ENCODE assay signal across 4 fruit fly cellular contexts in the genomic region with DNA sequence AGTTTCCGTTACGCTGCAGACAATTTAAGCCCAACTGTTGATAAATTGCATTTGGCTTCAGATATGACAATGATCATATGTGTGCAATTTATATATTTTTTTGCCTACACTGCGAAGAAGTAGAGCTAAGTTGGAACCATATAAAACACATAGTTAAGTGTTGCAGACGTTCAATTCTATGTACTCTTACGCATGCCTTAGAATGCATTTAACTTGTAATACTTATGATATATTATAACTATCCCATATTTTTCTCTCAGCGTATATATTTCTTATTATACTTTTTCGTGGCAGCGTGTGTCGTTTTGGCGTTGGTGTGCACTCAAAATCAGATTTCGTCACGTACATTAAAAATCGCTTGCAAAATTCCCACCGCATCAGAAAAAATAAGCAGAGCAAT.
TF ChIP-seq lines count a peak whose summit lies in the region.

No protein-coding gene starts in this region.

TF ChIP-seq in whole organism, adult, 20 proteins besides CTCF, POLR2A, EP300 and RAD21 (continued from another document):
- TF ChIP-seq ovo (GFP tag; optimal IDR thresholded peaks at IDR 0.05; lab: Kevin White, UChicago) = no peak
- peak; percentile 66 for TF ChIP-seq CG14711 (tag; optimal IDR thresholded peaks at IDR 0.05; lab: Kevin White, UChicago)
TF ChIP-seq in whole organism, adult: peak in this region for 9.

TF ChIP-seq in whole organism, embryonic, 481 proteins besides CTCF, POLR2A, EP300 and RAD21 (continued from another document and continues in another):
- TF ChIP-seq lov (optimal IDR thresholded peaks at IDR 0.05; lab: Kevin White, UChicago) (no peak), lov (GFP tag; IDR thresholded peaks at IDR 0.05; lab: Robert Waterston, UW) (no peak), lbe (GFP tag; optimal IDR thresholded peaks at IDR 0.05; lab: Kevin White, UChicago) (peak; percentile 62), Elba2 (GFP tag; optimal IDR thresholded peaks at IDR 0.05; lab: Kevin White, UChicago) (no peak), Rfx (GFP tag; IDR thresholded peaks at IDR 0.05; lab: Robert Waterston, UW) (peak; percentile 60; the same call in 1 of the 2 replicates), dmrt99B (tag; optimal IDR thresholded peaks at IDR 0.05; lab: Kevin White, UChicago) (peak; percentile 55), BtbVII (GFP tag; optimal IDR thresholded peaks at IDR 0.05; lab: Kevin White, UChicago) (peak; percentile 6), Hsf (GFP tag; optimal IDR thresholded peaks at IDR 0.05; lab: Kevin White, UChicago) (peak; percentile 4), gem (tag; optimal IDR thresholded peaks at IDR 0.05; lab: Kevin White, UChicago) (peak; percentile 44), pan (optimal IDR thresholded peaks at IDR 0.05; lab: Kevin White, UChicago) (no peak), pan (GFP tag; optimal IDR thresholded peaks at IDR 0.05 in 1 of 2, IDR thresholded peaks at IDR 0.05 in 1 of 2) (peak in 1 of 2 experiments; percentile 40), eve (GFP tag; optimal IDR thresholded peaks at IDR 0.05; lab: Kevin White, UChicago) (peak in 1 of 2 experiments; percentile 24), CG2129 (GFP tag; IDR thresholded peaks at IDR 0.05; lab: Robert Waterston, UW; ENCODE audit: partially characterized antibody) (no peak), E2f1 (GFP tag; IDR thresholded peaks at IDR 0.05; lab: Robert Waterston, UW) (no peak), corto (GFP tag; optimal IDR thresholded peaks at IDR 0.05; lab: Kevin White, UChicago) (no peak), CG4404 (GFP tag; IDR thresholded peaks at IDR 0.05; lab: Robert Waterston, UW) (no peak), mam (GFP tag; optimal IDR thresholded peaks at IDR 0.05; lab: Kevin White, UChicago) (peak; percentile 17), CG2120 (GFP tag; optimal IDR thresholded peaks at IDR 0.05; lab: Kevin White, UChicago) (peak; percentile 42), CG10321 (GFP tag; IDR thresholded peaks at IDR 0.05; lab: Robert Waterston, UW) (no peak), CG17361 (GFP tag; IDR thresholded peaks at IDR 0.05; lab: Robert Waterston, UW) (0 out of 3 replicates have a peak, but pooled peaks have one; percentile 24), CG14050 (GFP tag; IDR thresholded peaks at IDR 0.05; lab: Robert Waterston, UW) (peak; percentile 19; the same call in 1 of the 3 replicates), CG13424 (tag; optimal IDR thresholded peaks at IDR 0.05; lab: Kevin White, UChicago) (peak; percentile 14), H15 (GFP tag; IDR thresholded peaks at IDR 0.05; lab: Robert Waterston, UW) (0 out of 3 replicates have a peak, but pooled peaks have one; percentile 18), CG9727 (GFP tag; optimal IDR thresholded peaks at IDR 0.05; lab: Kevin White, UChicago) (peak; percentile 10), CG30403 (GFP tag; optimal IDR thresholded peaks at IDR 0.05; lab: Kevin White, UChicago) (peak; percentile 19), CG32532 (GFP tag; IDR thresholded peaks at IDR 0.05; lab: Robert Waterston, UW) (0 out of 2 replicates have a peak, but pooled peaks have one; percentile 23), D (optimal IDR thresholded peaks at IDR 0.05; lab: Kevin White, UChicago) (no peak), D (GFP tag; optimal IDR thresholded peaks at IDR 0.05; lab: Kevin White, UChicago) (no peak), CG10654 (GFP tag; optimal IDR thresholded peaks at IDR 0.05; lab: Kevin White, UChicago) (peak; percentile 8), cg (GFP tag; optimal IDR thresholded peaks at IDR 0.05; lab: Kevin White, UChicago) (no peak), tap (tag; optimal IDR thresholded peaks at IDR 0.05; lab: Kevin White, UChicago) (peak; percentile 16), CG18262 (tag; optimal IDR thresholded peaks at IDR 0.05; lab: Kevin White, UChicago) (peak; percentile 1), Med (GFP tag; lab: Kevin White, UChicago) (peak; percentile 80), Meics (GFP tag; optimal IDR thresholded peaks at IDR 0.05; lab: Kevin White, UChicago) (peak; percentile 46), Hr3 (GFP tag; optimal IDR thresholded peaks at IDR 0.05; lab: Kevin White, UChicago) (peak; percentile 5), sim (GFP tag; IDR thresholded peaks at IDR 0.05; lab: Robert Waterston, UW) (0 out of 2 replicates have a peak, but pooled peaks have one; percentile 35), CG3281 (GFP tag; optimal IDR thresholded peaks at IDR 0.05; lab: Kevin White, UChicago) (peak; percentile 4), CG7839 (tag; optimal IDR thresholded peaks at IDR 0.05; lab: Kevin White, UChicago) (peak; percentile 47), Drgx (GFP tag; IDR thresholded peaks at IDR 0.05; lab: Robert Waterston, UW) (peak; percentile 83), CG18764 (GFP tag; optimal IDR thresholded peaks at IDR 0.05; lab: Kevin White, UChicago) (no peak)

TF ChIP-seq in whole organism, prepupa, 60 proteins besides CTCF, POLR2A, EP300 and RAD21 (continued from another document):
- no peak for TF ChIP-seq CG7368 (GFP tag; optimal IDR thresholded peaks at IDR 0.05; lab: Kevin White, UChicago)
- peak; percentile 81 for TF ChIP-seq topi (GFP tag; optimal IDR thresholded peaks at IDR 0.05; lab: Kevin White, UChicago)
- peak; percentile 24 for TF ChIP-seq Blimp-1 (GFP tag; optimal IDR thresholded peaks at IDR 0.05; lab: Kevin White, UChicago)
- TF ChIP-seq cyc (GFP tag; optimal IDR thresholded peaks at IDR 0.05; lab: Kevin White, UChicago) = peak; percentile 79
- no peak for TF ChIP-seq fd59A (GFP tag; optimal IDR thresholded peaks at IDR 0.05; lab: Kevin White, UChicago)
- TF ChIP-seq CG6276 (GFP tag; optimal IDR thresholded peaks at IDR 0.05; lab: Kevin White, UChicago) = peak; percentile 55
- TF ChIP-seq Sox14 (GFP tag; optimal IDR thresholded peaks at IDR 0.05; lab: Kevin White, UChicago) = peak; percentile 62
- TF ChIP-seq CG8319 (GFP tag; optimal IDR thresholded peaks at IDR 0.05; lab: Kevin White, UChicago) = peak; percentile 28
- TF ChIP-seq CG11762 (GFP tag; optimal IDR thresholded peaks at IDR 0.05; lab: Kevin White, UChicago; ENCODE audit: insufficient read depth) = peak; percentile 61
- peak; percentile 66 for TF ChIP-seq pdm3 (GFP tag; optimal IDR thresholded peaks at IDR 0.05; lab: Kevin White, UChicago)
- peak; percentile 90 for TF ChIP-seq svp (GFP tag; lab: Kevin White, UChicago)
- no peak for TF ChIP-seq CG1621 (tag; optimal IDR thresholded peaks at IDR 0.05; lab: Kevin White, UChicago)
- TF ChIP-seq net (GFP tag; optimal IDR thresholded peaks at IDR 0.05; lab: Kevin White, UChicago) = peak; percentile 69
- peak; percentile 67 for TF ChIP-seq acj6 (GFP tag; optimal IDR thresholded peaks at IDR 0.05; lab: Kevin White, UChicago)
- TF ChIP-seq CG11902 (GFP tag; optimal IDR thresholded peaks at IDR 0.05; lab: Kevin White, UChicago) = peak; percentile 60
- TF ChIP-seq Eip75B (GFP tag; optimal IDR thresholded peaks at IDR 0.05; lab: Kevin White, UChicago) = peak; percentile 21
- TF ChIP-seq Met (GFP tag; optimal IDR thresholded peaks at IDR 0.05; lab: Kevin White, UChicago) = peak; percentile 78
- peak; percentile 80 for TF ChIP-seq CG31627 (GFP tag; optimal IDR thresholded peaks at IDR 0.05; lab: Kevin White, UChicago)
- TF ChIP-seq lz (GFP tag; optimal IDR thresholded peaks at IDR 0.05; lab: Kevin White, UChicago) = peak; percentile 62
- peak; percentile 76 for TF ChIP-seq CG15336 (GFP tag; IDR thresholded peaks at IDR 0.05; lab: Robert Waterston, UW)
- TF ChIP-seq CG16779 (tag; optimal IDR thresholded peaks at IDR 0.05; lab: Kevin White, UChicago) = no peak
- peak; percentile 79 for TF ChIP-seq Hr39 (GFP tag; optimal IDR thresholded peaks at IDR 0.05; lab: Kevin White, UChicago)
- peak; percentile 43 for TF ChIP-seq Sox15 (GFP tag; optimal IDR thresholded peaks at IDR 0.05; lab: Kevin White, UChicago)
- peak; percentile 55 for TF ChIP-seq CG8632 (GFP tag; optimal IDR thresholded peaks at IDR 0.05; lab: Kevin White, UChicago)
- TF ChIP-seq CG11294 (GFP tag; IDR thresholded peaks at IDR 0.05; lab: Robert Waterston, UW) = peak; percentile 60; the same call in 1 of the 2 replicates
- no peak for TF ChIP-seq CG6854 (GFP tag; optimal IDR thresholded peaks at IDR 0.05; lab: Kevin White, UChicago)
- peak; percentile 57 for TF ChIP-seq achi (GFP tag; optimal IDR thresholded peaks at IDR 0.05; lab: Kevin White, UChicago)
- peak; percentile 76 for TF ChIP-seq Smox (GFP tag; optimal IDR thresholded peaks at IDR 0.05; lab: Kevin White, UChicago)
- no peak; the same call in 1 of the 2 replicates for TF ChIP-seq Gug (GFP tag; IDR thresholded peaks at IDR 0.05; lab: Robert Waterston, UW)
- TF ChIP-seq Ets21C (GFP tag; optimal IDR thresholded peaks at IDR 0.05; lab: Kevin White, UChicago) = peak; percentile 48
- TF ChIP-seq ss (GFP tag; optimal IDR thresholded peaks at IDR 0.05; lab: Kevin White, UChicago) = no peak

TF ChIP-seq in whole organism, wandering third instar larva, 38 proteins besides CTCF, POLR2A, EP300 and RAD21 (continued from another document):
- TF ChIP-seq OdsH (GFP tag; optimal IDR thresholded peaks at IDR 0.05; lab: Kevin White, UChicago) (peak; percentile 69), rgr (GFP tag; optimal IDR thresholded peaks at IDR 0.05; lab: Kevin White, UChicago) (peak; percentile 83), Hr83 (GFP tag; optimal IDR thresholded peaks at IDR 0.05; lab: Kevin White, UChicago; ENCODE audit: poor library complexity, severe bottlenecking) (no peak), Abd-B (GFP tag; optimal IDR thresholded peaks at IDR 0.05; lab: Kevin White, UChicago) (no peak), dsf (GFP tag; optimal IDR thresholded peaks at IDR 0.05; lab: Kevin White, UChicago; ENCODE audit: borderline replicate concordance) (peak; percentile 26), Mio (GFP tag; optimal IDR thresholded peaks at IDR 0.05; lab: Kevin White, UChicago) (no peak), Vsx2 (GFP tag; optimal IDR thresholded peaks at IDR 0.05; lab: Kevin White, UChicago; ENCODE audit: partially characterized antibody) (no peak), sv (GFP tag; optimal IDR thresholded peaks at IDR 0.05; lab: Kevin White, UChicago) (no peak), CG9705 (GFP tag; optimal IDR thresholded peaks at IDR 0.05; lab: Kevin White, UChicago) (no peak), ey (GFP tag; optimal IDR thresholded peaks at IDR 0.05; lab: Kevin White, UChicago) (peak; percentile 74), Jra (GFP tag; optimal IDR thresholded peaks at IDR 0.05; lab: Kevin White, UChicago) (peak; percentile 9), CrebA (GFP tag; optimal IDR thresholded peaks at IDR 0.05; lab: Kevin White, UChicago; ENCODE audit: borderline replicate concordance) (no peak)
